Fruit fly (Drosophila melanogaster) whole organism, embryonic: ENCODE results near the gene CG6791.

Experiments
- Atf3 ChIP-seq: fragments of 200-800 bp; sonication (Bioruptor generic); optimal IDR thresholded peaks from 3 replicates; lab custom pipeline; 2016; ENCODE audit warnings: missing biosample characterization, missing genetic modification characterization
- Awh ChIP-seq: fragments of 200-800 bp; sonication (Bioruptor generic); IDR thresholded peaks from 2 replicates; pipeline ENCODE4, ENCODE4 v1.3.6; 2022; ENCODE audit warnings: missing biosample characterization, missing genetic modification characterization
- B-H1 ChIP-seq: fragments of 200-800 bp; sonication (Bioruptor generic); IDR thresholded peaks from 3 replicates; pipeline ENCODE4 v1.3.6; 2022; ENCODE audit warnings: missing biosample characterization, missing genetic modification characterization
- CG10274 ChIP-seq: fragments of 200-800 bp; sonication (Bioruptor generic); optimal IDR thresholded peaks from 3 replicates; lab custom pipeline; 2017; ENCODE audit warnings: missing biosample characterization, mild to moderate bottlenecking, missing genetic modification characterization
- CG10366 ChIP-seq: fragments of 200-800 bp; sonication (Bioruptor generic); IDR thresholded peaks from 2 replicates; pipeline ENCODE4 v1.3.6; 2022; ENCODE audit warnings: missing biosample characterization, missing genetic modification characterization
- CG10959 ChIP-seq: fragments of 200-800 bp; sonication (Bioruptor generic); IDR thresholded peaks from 2 replicates; pipeline ENCODE4 v1.3.6; 2022; ENCODE audit warnings: missing biosample characterization, missing genetic modification characterization
- CG11085 ChIP-seq: fragments of 200-800 bp; sonication (Bioruptor generic); IDR thresholded peaks from 2 replicates; pipeline ENCODE4 v1.3.6; 2022; ENCODE audit warnings: missing biosample characterization, missing genetic modification characterization
- CG11398 ChIP-seq: fragments of 200-800 bp; sonication (Bioruptor generic); optimal IDR thresholded peaks from 2 replicates; lab custom pipeline; 2016; ENCODE audit warnings: missing biosample characterization, missing genetic modification characterization
- CG15696 ChIP-seq: fragments of 200-800 bp; sonication (Bioruptor generic); optimal IDR thresholded peaks from 2 replicates; lab custom pipeline; 2019; ENCODE audit warnings: missing biosample characterization, mild to moderate bottlenecking, missing genetic modification characterization, moderate library complexity
- CG17186 ChIP-seq: fragments of 200-800 bp; sonication (Bioruptor generic); optimal IDR thresholded peaks from 3 replicates; lab custom pipeline; 2017; ENCODE audit warnings: missing biosample characterization, missing genetic modification reagents, missing genetic modification characterization
- CG17912 ChIP-seq: fragments of 200-800 bp; sonication (Bioruptor generic); optimal IDR thresholded peaks from 2 replicates; lab custom pipeline; 2018; ENCODE audit warnings: missing biosample characterization, mild to moderate bottlenecking, missing genetic modification characterization
- CG18262 ChIP-seq: fragments of 200-800 bp; optimal IDR thresholded peaks from 3 replicates; lab custom pipeline; 2019; ENCODE audit warnings: missing biosample characterization, mild to moderate bottlenecking, missing genetic modification characterization, moderate library complexity
- CG18599 ChIP-seq: fragments of 200-800 bp; sonication (Bioruptor generic); optimal IDR thresholded peaks from 3 replicates; lab custom pipeline; 2017; ENCODE audit warnings: missing biosample characterization, missing genetic modification characterization, mild to moderate bottlenecking, moderate library complexity, missing genetic modification reagents
- CG31441 ChIP-seq: fragments of 200-800 bp; sonication (Bioruptor generic); IDR thresholded peaks from 2 replicates; pipeline ENCODE4 v1.3.6; 2022; ENCODE audit warnings: missing biosample characterization, missing genetic modification characterization
- CG34422 ChIP-seq: fragments of 200-800 bp; sonication (Bioruptor generic); IDR thresholded peaks from 3 replicates; pipeline ENCODE4 v1.3.6; 2022; ENCODE audit warnings: missing biosample characterization, missing genetic modification characterization
- CG42726 ChIP-seq: fragments of 200-800 bp; sonication (Bioruptor generic); IDR thresholded peaks from 2 replicates; pipeline ENCODE4 v1.3.6; 2022; ENCODE audit warnings: missing biosample characterization, missing genetic modification characterization; ENCODE audit not compliant: partially characterized antibody
- CG4404 ChIP-seq: fragments of 200-800 bp; sonication (Bioruptor generic); IDR thresholded peaks from 2 replicates; pipeline ENCODE4 v1.3.6; 2022; ENCODE audit warnings: missing biosample characterization, missing genetic modification characterization
- CG6683 ChIP-seq: fragments of 200-800 bp; sonication (Bioruptor generic); optimal IDR thresholded peaks from 2 replicates; lab custom pipeline; 2017; ENCODE audit warnings: missing biosample characterization, mild to moderate bottlenecking, missing genetic modification characterization, missing genetic modification reagents
- CkIIα-i1 ChIP-seq: fragments of 200-800 bp; sonication (Bioruptor generic); IDR thresholded peaks from 2 replicates; pipeline ENCODE4 v1.3.6; 2022; ENCODE audit warnings: missing biosample characterization, missing genetic modification characterization
- Dbx ChIP-seq: fragments of 200-800 bp; sonication (Bioruptor generic); IDR thresholded peaks from 3 replicates; pipeline ENCODE4 v1.3.6; 2022; ENCODE audit warnings: missing biosample characterization, missing genetic modification characterization
- Gsc ChIP-seq: fragments of 200-800 bp; sonication (Bioruptor generic); IDR thresholded peaks from 2 replicates; pipeline ENCODE4 v1.3.6; 2022; ENCODE audit warnings: missing biosample characterization, missing genetic modification characterization
- H15 ChIP-seq: fragments of 200-800 bp; sonication (Bioruptor generic); IDR thresholded peaks from 3 replicates; pipeline ENCODE4 v1.3.6; 2022; ENCODE audit warnings: missing biosample characterization, missing genetic modification characterization
- HHEX ChIP-seq: fragments of 200-800 bp; sonication (Bioruptor generic); optimal IDR thresholded peaks from 3 replicates; lab custom pipeline; 2017; ENCODE audit warnings: missing biosample characterization, mild to moderate bottlenecking, missing genetic modification characterization, missing genetic modification reagents
- Hey ChIP-seq: fragments of 200-800 bp; sonication (Bioruptor generic); optimal IDR thresholded peaks from 3 replicates; lab custom pipeline; 2018; ENCODE audit warnings: missing biosample characterization, mild to moderate bottlenecking, missing genetic modification characterization
- MTF-1 ChIP-seq: fragments of 200-800 bp; sonication (Bioruptor generic); optimal IDR thresholded peaks from 2 replicates; lab custom pipeline; 2018; ENCODE audit warnings: missing biosample characterization, mild to moderate bottlenecking, missing genetic modification characterization, borderline replicate concordance
- Max ChIP-seq: fragments of 200-800 bp; sonication (Bioruptor generic); optimal IDR thresholded peaks from 2 replicates; lab custom pipeline; 2016; ENCODE audit warnings: missing biosample characterization, mild to moderate bottlenecking, missing genetic modification characterization
- Nf-YC ChIP-seq: fragments of 200-800 bp; optimal IDR thresholded peaks from 3 replicates; lab custom pipeline; 2019; ENCODE audit warnings: missing biosample characterization, mild to moderate bottlenecking, missing genetic modification characterization, moderate library complexity
- Side ChIP-seq: fragments of 200-800 bp; sonication (Bioruptor generic); optimal IDR thresholded peaks from 2 replicates; lab custom pipeline; 2016; ENCODE audit warnings: missing biosample characterization, missing genetic modification characterization
- Vsx1 ChIP-seq: fragments of 200-800 bp; sonication (Bioruptor generic); optimal IDR thresholded peaks from 2 replicates; lab custom pipeline; 2017; ENCODE audit warnings: missing biosample characterization, mild to moderate bottlenecking, missing genetic modification characterization, missing genetic modification reagents
- Xrp1 ChIP-seq: fragments of 200-800 bp; sonication (Bioruptor generic); IDR thresholded peaks from 2 replicates; pipeline ENCODE4 v1.3.6; 2022; ENCODE audit warnings: missing biosample characterization, missing genetic modification characterization
- cad ChIP-seq: fragments of >200 bp; optimal IDR thresholded peaks from 2 replicates; lab custom pipeline; 2017; ENCODE audit warnings: missing biosample characterization, missing genetic modification characterization
- corto ChIP-seq: fragments of 200-800 bp; sonication (Bioruptor generic); optimal IDR thresholded peaks from 2 replicates; lab custom pipeline; 2016; ENCODE audit warnings: missing biosample characterization, mild to moderate bottlenecking, missing genetic modification characterization, moderate library complexity
- crc ChIP-seq: fragments of 200-800 bp; sonication (Bioruptor generic); optimal IDR thresholded peaks from 2 replicates; lab custom pipeline; 2016; ENCODE audit warnings: missing biosample characterization, missing genetic modification characterization
- gro ChIP-seq: fragments of 200-800 bp; sonication (Bioruptor generic); optimal IDR thresholded peaks from 2 replicates; lab custom pipeline; 2016; ENCODE audit warnings: missing biosample characterization, missing genetic modification characterization
- hkb ChIP-seq, 2 experiments: fragments of 200-800 bp in 1 of 2; fragments of >200 bp in 1 of 2; sonication (Bioruptor generic) in 1 of 2; IDR thresholded peaks in 1 of 2; optimal IDR thresholded peaks in 1 of 2; 2 replicates each; pipeline versions ENCODE4 v1.3.6 to Lab custom; 2017 to 2022; ENCODE audit warnings: missing biosample characterization in 1 of 2, missing genetic modification characterization in 1 of 2
- lab ChIP-seq: fragments of 200-800 bp; sonication (Bioruptor generic); optimal IDR thresholded peaks from 3 replicates; lab custom pipeline; 2017; ENCODE audit warnings: missing biosample characterization, missing genetic modification characterization, mild to moderate bottlenecking, moderate library complexity, missing genetic modification reagents
- nerfin-1 ChIP-seq: fragments of 200-800 bp; sonication (Bioruptor generic); optimal IDR thresholded peaks from 3 replicates; lab custom pipeline; 2019; ENCODE audit warnings: missing biosample characterization, mild to moderate bottlenecking, missing genetic modification characterization, moderate library complexity
- sim ChIP-seq: fragments of 200-800 bp; sonication (Bioruptor generic); IDR thresholded peaks from 2 replicates; pipeline ENCODE4 v1.3.6; 2022; ENCODE audit warnings: missing biosample characterization, missing genetic modification characterization
- tx ChIP-seq: fragments of 200-800 bp; sonication (Bioruptor generic); optimal IDR thresholded peaks from 2 replicates; lab custom pipeline; 2016; ENCODE audit warnings: missing biosample characterization, missing genetic modification characterization
- usp ChIP-seq: fragments of >200 bp; optimal IDR thresholded peaks from 2 replicates; lab custom pipeline; 2017; ENCODE audit warnings: missing biosample characterization, missing genetic modification characterization
- zen2 ChIP-seq: fragments of 200-800 bp; sonication (Bioruptor generic); IDR thresholded peaks from 3 replicates; pipeline ENCODE4 v1.3.6; 2022; ENCODE audit warnings: missing biosample characterization, missing genetic modification characterization; ENCODE audit not compliant: partially characterized antibody

The CG6791 gene

DNA sequence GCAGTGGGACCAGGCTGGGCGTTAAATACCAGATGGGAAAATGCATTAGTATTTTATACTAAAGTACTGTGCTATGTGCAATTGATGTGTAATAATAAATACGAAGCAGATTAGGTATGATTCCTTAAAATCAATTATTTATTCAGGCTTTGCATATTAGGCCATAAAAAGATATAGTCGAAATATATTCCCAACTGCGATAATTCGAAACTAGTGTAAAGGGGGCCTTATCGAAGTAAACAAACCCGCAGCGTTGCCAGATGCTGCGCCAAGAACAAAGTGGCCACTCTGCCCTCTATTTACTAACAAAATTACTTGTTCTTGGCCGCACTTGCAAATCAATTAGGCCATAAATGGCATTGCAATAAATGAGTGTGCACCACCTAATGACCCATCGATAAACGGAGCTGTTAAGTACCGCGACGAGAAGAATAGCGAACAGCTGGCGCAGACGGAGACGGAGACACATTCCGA lies 32.4 kb downstream of the CG6791 start, which contains the start of gene CG10898 (continued):
- TF ChIP-seq CG42726 (GFP tag; lab: Robert Waterston, UW), result no peak
- peak; percentile 43 for TF ChIP-seq CG6683 (GFP tag; lab: Kevin White, UChicago)
- peak; percentile 84 for TF ChIP-seq B-H1
- peak; percentile 83 for TF ChIP-seq Dbx (GFP tag; lab: Robert Waterston, UW)
- TF ChIP-seq CG4404 (GFP tag; lab: Robert Waterston, UW), result peak; percentile 52
- TF ChIP-seq CkIIα-i1 (GFP tag; lab: Robert Waterston, UW), result no peak
- TF ChIP-seq HHEX (GFP tag; lab: Kevin White, UChicago), result peak; percentile 67
- no peak for TF ChIP-seq Hey (tag; lab: Kevin White, UChicago)
- peak; percentile 69 for TF ChIP-seq CG15696 (tag; lab: Kevin White, UChicago)
- TF ChIP-seq CG31441 (GFP tag; lab: Robert Waterston, UW), result peak; percentile 61
- TF ChIP-seq CG34422, result peak; percentile 88
- TF ChIP-seq tx, result peak; percentile 86
- peak; percentile 86 for TF ChIP-seq CG10366
- TF ChIP-seq CG17912 (GFP tag; lab: Kevin White, UChicago), result peak; percentile 26
- TF ChIP-seq nerfin-1 (tag; lab: Kevin White, UChicago), result peak; percentile 96
- peak; percentile 83 for TF ChIP-seq Side (GFP tag; lab: Kevin White, UChicago)
- peak; percentile 86 for TF ChIP-seq gro (GFP tag; lab: Kevin White, UChicago)
- TF ChIP-seq Atf3 (GFP tag; lab: Kevin White, UChicago), result peak; percentile 66
- peak; percentile 83 for TF ChIP-seq CG11398 (GFP tag; lab: Kevin White, UChicago)
- peak; percentile 73 for TF ChIP-seq Awh
- peak; percentile 32 for TF ChIP-seq CG10274 (GFP tag; lab: Kevin White, UChicago)
- peak; percentile 18 for TF ChIP-seq MTF-1 (GFP tag; lab: Kevin White, UChicago)
- peak; percentile 89 for TF ChIP-seq Xrp1
- no peak for TF ChIP-seq zen2 (GFP tag; lab: Robert Waterston, UW)
- TF ChIP-seq Gsc (GFP tag; lab: Robert Waterston, UW), result peak; percentile 42; the same call in 1 of the 2 replicates
- TF ChIP-seq CG18262, result peak; percentile 73
- peak; percentile 81 for TF ChIP-seq CG11085 (GFP tag; lab: Robert Waterston, UW)
- TF ChIP-seq H15 (GFP tag; lab: Robert Waterston, UW), result peak; percentile 81
- peak; percentile 71 for TF ChIP-seq CG17186 (GFP tag; lab: Kevin White, UChicago)
- peak; percentile 47 for TF ChIP-seq cad
- TF ChIP-seq hkb (optimal IDR thresholded peaks at IDR 0.05; lab: Kevin White, UChicago), result peak; percentile 41
- peak; percentile 88 for TF ChIP-seq hkb (GFP tag; IDR thresholded peaks at IDR 0.05; lab: Robert Waterston, UW)
- TF ChIP-seq Nf-YC, result peak; percentile 63
- peak; percentile 79 for TF ChIP-seq CG18599 (GFP tag; lab: Kevin White, UChicago)
- TF ChIP-seq CG10959, result peak; percentile 52; the same call in 1 of the 2 replicates
- TF ChIP-seq sim (GFP tag; lab: Robert Waterston, UW), result no peak
- peak; percentile 57 for TF ChIP-seq crc (GFP tag; lab: Kevin White, UChicago)
- TF ChIP-seq Max (GFP tag; lab: Kevin White, UChicago), result peak; percentile 67
- peak; percentile 33 for TF ChIP-seq Vsx1 (GFP tag; lab: Kevin White, UChicago)
- TF ChIP-seq usp, result no peak
- no peak for TF ChIP-seq corto (GFP tag; lab: Kevin White, UChicago)
- peak; percentile 85 for TF ChIP-seq lab (GFP tag; lab: Kevin White, UChicago)
- TF ChIP-seq, all 482 proteins: peak for 405
